Worm (Caenorhabditis elegans) whole organism, L1 larva: ENCODE results near the gene pitr-1.

Experiments
- dpl-1 ChIP-seq, 3 experiments: fragments of 150-350 bp in 2 of 3; sonication (generic microtip) in 1 of 3; optimal IDR thresholded peaks; 2 replicates each; lab custom pipeline; 2014 to 2017; ENCODE audit warnings: missing biosample characterization in 3 of 3, missing genetic modification characterization in 3 of 3, missing genetic modification reagents in 3 of 3
- elt-3 ChIP-seq, 6 experiments: fragments of 150-350 bp in 1 of 6; sonication (generic microtip); optimal IDR thresholded peaks; 2 replicates each; lab custom pipeline; 2017 to 2018; ENCODE audit warnings: missing biosample characterization in 6 of 6, missing genetic modification characterization in 6 of 6, inconsistent platforms in 1 of 6
- lsy-2 ChIP-seq, 2 experiments: fragments of 150-350 bp; optimal IDR thresholded peaks; 2 replicates each; lab custom pipeline; 2014; ENCODE audit warnings: missing biosample characterization in 2 of 2, missing genetic modification characterization in 2 of 2
- mdl-1 ChIP-seq, 2 experiments: fragments of 150-350 bp; optimal IDR thresholded peaks; 2 replicates each; lab custom pipeline; 2014 to 2017; ENCODE audit warnings: missing biosample characterization in 2 of 2, missing genetic modification characterization in 2 of 2, inconsistent platforms in 1 of 2
- pqm-1 ChIP-seq: sonication (generic microtip); optimal IDR thresholded peaks from 3 replicates; lab custom pipeline; 2017; ENCODE audit warnings: missing biosample characterization, missing genetic modification characterization

DNA sequence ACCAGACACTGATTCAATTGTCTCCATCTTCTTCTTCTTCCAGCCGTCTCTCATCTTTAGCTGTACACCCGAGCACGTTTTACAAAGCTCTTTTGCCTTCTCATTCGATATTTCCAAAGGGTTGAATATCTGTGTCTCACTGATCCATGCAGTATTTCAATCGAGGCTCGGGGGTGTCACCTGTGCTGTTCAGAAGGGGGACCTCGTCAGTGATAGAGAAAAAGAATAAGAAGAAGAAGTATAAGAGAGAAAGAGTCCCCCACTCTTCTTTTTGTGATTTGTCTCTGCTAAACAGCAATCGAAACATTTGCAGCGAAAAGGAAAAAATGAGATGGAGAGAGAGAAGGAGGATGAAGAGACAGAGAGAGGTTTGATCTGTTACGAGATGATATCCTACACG is 32.2 kb downstream of the pitr-1 start:
- TF ChIP-seq dpl-1 (GFP tag; optimal IDR thresholded peaks at IDR 0.05; lab: Kevin White, UChicago) (no peak), pqm-1 (tag; lab: Kevin White, UChicago) (no peak), mdl-1 (tag; optimal IDR thresholded peaks at IDR 0.05; lab: Kevin White, UChicago) (no peak), lsy-2 (tag; optimal IDR thresholded peaks at IDR 0.05; lab: Kevin White, UChicago) (peak in 1 of 2 experiments; percentile 53), elt-3 (tag; optimal IDR thresholded peaks at IDR 0.05; lab: Kevin White, UChicago) (no peak)
